Fruit fly (Drosophila melanogaster): ENCODE measurements around the gene mGluR.

DNA sequence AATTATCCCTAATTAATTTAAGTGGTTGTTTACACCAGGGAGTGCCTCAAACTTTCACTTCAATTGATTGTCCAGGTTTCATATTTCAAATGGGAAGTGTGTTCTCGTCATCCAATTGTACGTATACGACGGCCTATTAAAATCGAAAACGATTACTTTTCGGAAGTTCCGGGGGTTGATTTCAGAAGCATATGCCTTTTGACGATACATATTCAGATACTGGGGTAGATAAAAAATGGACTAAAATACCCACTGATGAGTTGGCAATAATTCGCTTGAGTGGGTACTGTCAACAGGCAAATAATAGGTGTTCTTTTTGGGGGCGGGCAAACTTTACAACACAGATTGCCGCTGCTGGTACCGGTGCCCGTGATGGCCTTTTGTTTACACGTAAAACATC, 38.0 kb downstream of the mGluR start:
- TF ChIP-seq CG8478 (optimal IDR thresholded peaks at IDR 0.05) (no peak), CTCF (optimal IDR thresholded peaks at IDR 0.05) (no peak)
